Worm (Caenorhabditis elegans): ENCODE results near the gene gcy-19.

DNA sequence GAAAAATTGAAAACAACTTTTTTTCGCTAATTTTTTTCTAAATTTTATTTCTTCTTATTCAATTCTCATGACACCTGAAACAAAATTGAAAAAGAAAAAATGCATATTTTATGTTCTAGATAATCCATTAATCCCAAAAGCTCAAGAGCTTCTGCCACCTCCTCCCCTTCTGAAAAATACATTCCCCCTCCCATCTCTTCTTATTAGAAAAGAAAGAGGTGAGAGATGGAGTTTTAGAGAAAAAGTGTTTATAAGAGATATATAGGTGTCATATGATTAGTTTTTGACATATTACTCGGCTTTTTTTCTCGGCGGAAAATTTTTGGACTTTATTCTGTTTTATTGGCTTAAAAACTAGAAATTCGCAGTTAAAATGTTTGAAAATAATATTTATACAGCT is 11.4 kb upstream of the gcy-19 start:
- no peak for TF ChIP-seq ceh-48 (tag; optimal IDR thresholded peaks at IDR 0.05)
- no peak for TF ChIP-seq syd-9 (tag; optimal IDR thresholded peaks at IDR 0.05)
- no peak for TF ChIP-seq ceh-34 (tag; optimal IDR thresholded peaks at IDR 0.05)
- TF ChIP-seq dmd-4 (tag; optimal IDR thresholded peaks at IDR 0.05; ENCODE audit: borderline replicate concordance) = no peak
- TF ChIP-seq elt-2 (tag; optimal IDR thresholded peaks at IDR 0.05) = no peak
- no peak for TF ChIP-seq pha-4 (tag; optimal IDR thresholded peaks at IDR 0.05)
- TF ChIP-seq sdc-2 (tag; optimal IDR thresholded peaks at IDR 0.05) = no peak
- no peak for TF ChIP-seq hlh-8 (tag; optimal IDR thresholded peaks at IDR 0.05)
- TF ChIP-seq fkh-10 (GFP tag; optimal IDR thresholded peaks at IDR 0.05) = no peak
- no peak for TF ChIP-seq ama-1 (optimal IDR thresholded peaks at IDR 0.05)
- TF ChIP-seq fax-1 (tag; optimal IDR thresholded peaks at IDR 0.05) = no peak
- no peak for TF ChIP-seq F13H6.1 (tag; optimal IDR thresholded peaks at IDR 0.05)
- no peak for TF ChIP-seq pqm-1 (tag; optimal IDR thresholded peaks at IDR 0.05)
- TF ChIP-seq lim-6 (tag; optimal IDR thresholded peaks at IDR 0.05) = no peak

Data from whole organism, late embryonic.